Fruit fly (Drosophila melanogaster) whole organism, embryonic: Measurements from ENCODE around the gene sp3.

ENCODE experiments used
- CG11456 ChIP-seq: fragments of 200-800 bp; sonication (Bioruptor generic); IDR thresholded peaks from 3 replicates; pipeline ENCODE4 v1.3.6; 2022; ENCODE audit warnings: missing biosample characterization, missing genetic modification characterization
- CG12155 ChIP-seq: fragments of 200-800 bp; sonication (Bioruptor generic); optimal IDR thresholded peaks from 3 replicates; lab custom pipeline; 2016; ENCODE audit warnings: missing biosample characterization, missing genetic modification characterization
- CG13624 ChIP-seq: fragments of 200-800 bp; sonication (Bioruptor generic); optimal IDR thresholded peaks from 2 replicates; lab custom pipeline; 2016; ENCODE audit warnings: missing biosample characterization, missing genetic modification characterization
- CG14860 ChIP-seq: fragments of 200-800 bp; sonication (Bioruptor generic); IDR thresholded peaks from 3 replicates; pipeline ENCODE4 v1.3.6; 2022; ENCODE audit warnings: missing biosample characterization, missing genetic modification characterization; ENCODE audit not compliant: partially characterized antibody
- CG15269 ChIP-seq: fragments of 200-800 bp; sonication (Bioruptor generic); optimal IDR thresholded peaks from 2 replicates; lab custom pipeline; 2018; ENCODE audit warnings: missing biosample characterization, mild to moderate bottlenecking, missing genetic modification characterization, moderate library complexity
- CG15479 ChIP-seq: fragments of 200-800 bp; sonication (Bioruptor generic); optimal IDR thresholded peaks from 3 replicates; lab custom pipeline; 2019; ENCODE audit warnings: missing biosample characterization, mild to moderate bottlenecking, missing genetic modification characterization, moderate library complexity
- CG1603 ChIP-seq: fragments of 200-800 bp; sonication (Bioruptor generic); optimal IDR thresholded peaks from 2 replicates; lab custom pipeline; 2019; ENCODE audit warnings: missing biosample characterization, mild to moderate bottlenecking, missing genetic modification characterization, moderate library complexity
- CG1792 ChIP-seq: fragments of 200-800 bp; sonication (Bioruptor generic); optimal IDR thresholded peaks from 2 replicates; lab custom pipeline; 2016; ENCODE audit warnings: missing biosample characterization, missing genetic modification characterization
- CG18764 ChIP-seq: fragments of 200-800 bp; sonication (Bioruptor generic); optimal IDR thresholded peaks from 3 replicates; lab custom pipeline; 2016; ENCODE audit warnings: missing biosample characterization, missing genetic modification characterization
- CG4707 ChIP-seq: fragments of 200-800 bp; sonication (Bioruptor generic); optimal IDR thresholded peaks from 2 replicates; lab custom pipeline; 2018; ENCODE audit warnings: missing biosample characterization, mild to moderate bottlenecking, missing genetic modification characterization, moderate library complexity
- CG6654 ChIP-seq: fragments of 200-800 bp; sonication (Bioruptor generic); optimal IDR thresholded peaks from 2 replicates; lab custom pipeline; 2017; ENCODE audit warnings: missing biosample characterization, mild to moderate bottlenecking, missing genetic modification characterization
- CG7271 ChIP-seq: fragments of 200-800 bp; sonication (Bioruptor generic); optimal IDR thresholded peaks from 2 replicates; lab custom pipeline; 2018; ENCODE audit warnings: missing biosample characterization, mild to moderate bottlenecking, missing genetic modification characterization, moderate library complexity
- CG7357 ChIP-seq: fragments of 200-800 bp; sonication (Bioruptor generic); IDR thresholded peaks from 3 replicates; pipeline ENCODE4 v1.3.6; 2022; ENCODE audit warnings: missing biosample characterization, missing genetic modification characterization
- CG8359 ChIP-seq: fragments of 200-800 bp; sonication (Bioruptor generic); optimal IDR thresholded peaks from 2 replicates; lab custom pipeline; 2017; ENCODE audit warnings: missing biosample characterization, mild to moderate bottlenecking, missing genetic modification characterization, borderline replicate concordance
- CG8765 ChIP-seq: fragments of 200-800 bp; sonication (Bioruptor generic); IDR thresholded peaks from 2 replicates; pipeline ENCODE4 v1.3.6; 2022; ENCODE audit warnings: missing biosample characterization, missing genetic modification characterization
- CG8924 ChIP-seq: fragments of 200-800 bp; optimal IDR thresholded peaks from 3 replicates; lab custom pipeline; 2019; ENCODE audit warnings: missing biosample characterization, mild to moderate bottlenecking, missing genetic modification characterization, moderate library complexity
- Dad ChIP-seq: fragments of 200-800 bp; sonication (Bioruptor generic); optimal IDR thresholded peaks from 3 replicates; lab custom pipeline; 2016; ENCODE audit warnings: missing biosample characterization, missing genetic modification characterization
- E2f1 ChIP-seq: fragments of 200-800 bp; sonication (Bioruptor generic); IDR thresholded peaks from 2 replicates; pipeline ENCODE4 v1.3.6; 2022; ENCODE audit warnings: missing biosample characterization, missing genetic modification characterization
- Fer1 ChIP-seq: fragments of 200-800 bp; sonication (Bioruptor generic); optimal IDR thresholded peaks from 2 replicates; lab custom pipeline; 2017; ENCODE audit warnings: missing biosample characterization, mild to moderate bottlenecking, missing genetic modification characterization
- H2.0 ChIP-seq: fragments of 200-800 bp; sonication (Bioruptor generic); IDR thresholded peaks from 2 replicates; pipeline ENCODE4 v1.3.6; 2022; ENCODE audit warnings: missing biosample characterization, missing genetic modification characterization
- Hr78 ChIP-seq, 2 experiments: fragments of 200-800 bp in 1 of 2; fragments of >200 bp in 1 of 2; sonication (Bioruptor generic) in 1 of 2; optimal IDR thresholded peaks; 2 replicates each; lab custom pipeline; 2017 to 2019; ENCODE audit warnings: missing biosample characterization in 2 of 2, missing genetic modification characterization in 2 of 2, mild to moderate bottlenecking in 1 of 2, moderate library complexity in 1 of 2
- Lpt ChIP-seq: fragments of >200 bp; optimal IDR thresholded peaks from 2 replicates; lab custom pipeline; 2018; ENCODE audit warnings: missing biosample characterization, missing genetic modification characterization
- Nf-YA ChIP-seq: fragments of 200-800 bp; sonication (Bioruptor generic); IDR thresholded peaks from 2 replicates; pipeline ENCODE4 v1.3.6; 2022; ENCODE audit warnings: missing biosample characterization, missing genetic modification characterization
- Oli ChIP-seq: fragments of 200-800 bp; sonication (Bioruptor generic); optimal IDR thresholded peaks from 2 replicates; lab custom pipeline; 2018; ENCODE audit warnings: missing biosample characterization, mild to moderate bottlenecking, missing genetic modification characterization, moderate library complexity
- Opbp ChIP-seq: fragments of 200-800 bp; sonication (Bioruptor generic); IDR thresholded peaks from 3 replicates; pipeline ENCODE4 v1.3.6; 2022; ENCODE audit warnings: missing biosample characterization, missing genetic modification characterization; ENCODE audit not compliant: partially characterized antibody
- PHDP ChIP-seq: fragments of 200-800 bp; sonication (Bioruptor generic); optimal IDR thresholded peaks from 3 replicates; lab custom pipeline; 2018; ENCODE audit warnings: missing biosample characterization, mild to moderate bottlenecking, missing genetic modification characterization, moderate library complexity
- Ravus ChIP-seq: fragments of 200-800 bp; sonication (Bioruptor generic); IDR thresholded peaks from 2 replicates; pipeline ENCODE4 v1.3.6; 2022; ENCODE audit warnings: missing biosample characterization, missing genetic modification characterization
- az2 ChIP-seq: fragments of 200-800 bp; sonication (Bioruptor generic); optimal IDR thresholded peaks from 3 replicates; lab custom pipeline; 2016; ENCODE audit warnings: missing biosample characterization, missing genetic modification characterization
- chn ChIP-seq: fragments of 200-800 bp; sonication (Bioruptor generic); optimal IDR thresholded peaks from 2 replicates; lab custom pipeline; 2016; ENCODE audit warnings: missing biosample characterization, missing genetic modification characterization
- dysf ChIP-seq: fragments of 200-800 bp; sonication (Bioruptor generic); IDR thresholded peaks from 3 replicates; pipeline ENCODE4 v1.3.6; 2022; ENCODE audit warnings: missing biosample characterization, missing genetic modification characterization
- ftz-f1 ChIP-seq: fragments of 200-800 bp; sonication (Bioruptor generic); optimal IDR thresholded peaks from 2 replicates; lab custom pipeline; 2016; ENCODE audit warnings: missing biosample characterization, missing genetic modification characterization
- gem ChIP-seq: fragments of 200-800 bp; sonication (Bioruptor generic); optimal IDR thresholded peaks from 2 replicates; lab custom pipeline; 2019; ENCODE audit warnings: missing biosample characterization, mild to moderate bottlenecking, missing genetic modification characterization, moderate library complexity
- grau ChIP-seq: fragments of 200-800 bp; optimal IDR thresholded peaks from 3 replicates; lab custom pipeline; 2019; ENCODE audit warnings: missing biosample characterization, mild to moderate bottlenecking, missing genetic modification characterization, moderate library complexity
- gro ChIP-seq: fragments of 200-800 bp; sonication (Bioruptor generic); optimal IDR thresholded peaks from 2 replicates; lab custom pipeline; 2016; ENCODE audit warnings: missing biosample characterization, missing genetic modification characterization
- gt ChIP-seq: fragments of 200-800 bp; sonication (Bioruptor generic); IDR thresholded peaks from 2 replicates; pipeline ENCODE4 v1.3.6; 2022; ENCODE audit warnings: missing biosample characterization, missing genetic modification characterization
- ind ChIP-seq: fragments of 200-800 bp; sonication (Bioruptor generic); optimal IDR thresholded peaks from 3 replicates; lab custom pipeline; 2016; ENCODE audit warnings: missing biosample characterization, missing genetic modification characterization
- kay ChIP-seq: fragments of 200-800 bp; sonication (Bioruptor generic); optimal IDR thresholded peaks from 2 replicates; lab custom pipeline; 2016; ENCODE audit warnings: missing biosample characterization, missing genetic modification characterization
- lbe ChIP-seq: fragments of 200-800 bp; sonication (Bioruptor generic); optimal IDR thresholded peaks from 2 replicates; lab custom pipeline; 2016; ENCODE audit warnings: missing biosample characterization, mild to moderate bottlenecking, missing genetic modification characterization
- lola ChIP-seq, 3 experiments: fragments of >200 bp in 2 of 3; fragments of 200-800 bp in 1 of 3; sonication (Bioruptor generic) in 1 of 3; optimal IDR thresholded peaks; 2 replicates each; lab custom pipeline; 2017 to 2019; ENCODE audit warnings: missing biosample characterization in 3 of 3, missing genetic modification characterization in 3 of 3, mild to moderate bottlenecking in 1 of 3, moderate library complexity in 1 of 3
- lov ChIP-seq, 2 experiments: fragments of 200-800 bp in 1 of 2; fragments of >200 bp in 1 of 2; sonication (Bioruptor generic) in 1 of 2; IDR thresholded peaks in 1 of 2; optimal IDR thresholded peaks in 1 of 2; 2 replicates in 1 of 2; 3 replicates in 1 of 2; pipeline versions ENCODE4 v1.3.6 to Lab custom; 2017 to 2022; ENCODE audit warnings: missing biosample characterization in 1 of 2, missing genetic modification characterization in 1 of 2
- mirr ChIP-seq: fragments of 200-800 bp; sonication (Bioruptor generic); optimal IDR thresholded peaks from 3 replicates; lab custom pipeline; 2018; ENCODE audit warnings: missing biosample characterization, mild to moderate bottlenecking, missing genetic modification characterization
- otp ChIP-seq: fragments of 200-800 bp; sonication (Bioruptor generic); IDR thresholded peaks from 3 replicates; pipeline ENCODE4, ENCODE4 v1.3.6; 2022; ENCODE audit warnings: missing biosample characterization, missing genetic modification characterization
- pb ChIP-seq: fragments of 200-800 bp; sonication (Bioruptor generic); optimal IDR thresholded peaks from 3 replicates; lab custom pipeline; 2016; ENCODE audit warnings: missing biosample characterization, missing genetic modification characterization
- pum ChIP-seq: fragments of 200-800 bp; sonication (Bioruptor generic); optimal IDR thresholded peaks from 2 replicates; lab custom pipeline; 2016; ENCODE audit warnings: missing biosample characterization, missing genetic modification characterization
- sens-2 ChIP-seq: fragments of 200-800 bp; sonication (Bioruptor generic); IDR thresholded peaks from 2 replicates; pipeline ENCODE4 v1.3.6; 2022; ENCODE audit warnings: missing biosample characterization, missing genetic modification characterization
- sima ChIP-seq: fragments of 200-800 bp; sonication (Bioruptor generic); optimal IDR thresholded peaks from 2 replicates; lab custom pipeline; 2016; ENCODE audit warnings: missing biosample characterization, missing genetic modification characterization
- sna ChIP-seq: fragments of 200-800 bp; sonication (Bioruptor generic); IDR thresholded peaks from 2 replicates; pipeline ENCODE4 v1.3.6; 2022; ENCODE audit warnings: missing biosample characterization, missing genetic modification characterization; ENCODE audit not compliant: partially characterized antibody
- vfl ChIP-seq: fragments of 200-800 bp; sonication (Bioruptor generic); optimal IDR thresholded peaks from 2 replicates; lab custom pipeline; 2016; ENCODE audit warnings: missing biosample characterization, missing genetic modification characterization
- vvl ChIP-seq: fragments of 200-800 bp; sonication (Bioruptor generic); IDR thresholded peaks from 2 replicates; pipeline ENCODE4 v1.3.6; 2022; ENCODE audit warnings: missing biosample characterization, missing genetic modification characterization
- zfh1 ChIP-seq: fragments of 200-800 bp; sonication (Bioruptor generic); IDR thresholded peaks from 3 replicates; pipeline ENCODE4 v1.3.6; 2022; ENCODE audit warnings: missing biosample characterization, missing genetic modification characterization

The sp3 gene

DNA sequence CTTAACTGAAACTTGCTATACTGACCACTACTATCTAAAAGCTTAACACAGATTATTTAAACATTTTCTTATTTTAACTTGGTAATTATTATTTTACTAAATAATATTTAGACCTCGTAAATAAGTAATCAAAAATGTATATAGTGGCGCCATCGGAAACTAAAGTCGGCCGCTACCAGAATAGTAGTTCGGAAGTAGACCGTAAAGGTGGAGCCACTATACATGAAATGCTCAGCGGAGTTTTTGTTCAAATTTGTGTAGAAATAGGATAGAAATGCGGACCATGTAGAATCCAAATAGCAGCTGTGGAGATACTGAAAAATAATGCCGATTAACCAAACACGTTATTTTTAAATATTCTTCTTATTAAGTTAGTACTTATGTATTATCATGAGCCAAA, 545 bp upstream of the sp3 start (continued):
- TF ChIP-seq CG13624 (GFP tag; lab: Kevin White, UChicago) (peak; percentile 97), CG1603 (tag; lab: Kevin White, UChicago) (peak; percentile 97), otp (GFP tag; lab: Robert Waterston, UW) (peak; percentile 99), lola (GFP tag; optimal IDR thresholded peaks at IDR 0.05; lab: Kevin White, UChicago) (peak in 1 of 3 experiments; percentile 90), CG8765 (GFP tag; lab: Robert Waterston, UW) (peak; percentile 96), CG18764 (GFP tag; lab: Kevin White, UChicago) (peak; percentile 98), Opbp (GFP tag; lab: Robert Waterston, UW) (peak; percentile 29; the same call in 1 of the 3 replicates), sens-2 (peak; percentile 99), mirr (GFP tag; lab: Kevin White, UChicago) (peak; percentile 99), CG6654 (peak; percentile 93), CG15269 (peak; percentile 97), Dad (GFP tag; lab: Kevin White, UChicago) (peak; percentile 98), kay (GFP tag; lab: Kevin White, UChicago) (peak; percentile 94), CG12155 (GFP tag; lab: Kevin White, UChicago) (peak; percentile 96), vvl (peak; percentile 99), gro (GFP tag; lab: Kevin White, UChicago) (peak; percentile 95), pum (peak; percentile 97), CG7357 (peak; percentile 90), Ravus (peak; percentile 91), ind (GFP tag; lab: Kevin White, UChicago) (peak; percentile 97), Hr78 (GFP tag; optimal IDR thresholded peaks at IDR 0.05; lab: Kevin White, UChicago) (peak in 1 of 2 experiments; percentile 10), CG4707 (GFP tag; lab: Kevin White, UChicago) (peak; percentile 98), PHDP (tag; lab: Kevin White, UChicago) (peak; percentile 98), E2f1 (GFP tag; lab: Robert Waterston, UW) (peak; percentile 98), pb (GFP tag; lab: Kevin White, UChicago) (peak; percentile 97), vfl (peak; percentile 95), CG8359 (GFP tag; lab: Kevin White, UChicago) (peak; percentile 94), sna (GFP tag; lab: Robert Waterston, UW) (no peak), CG7271 (tag; lab: Kevin White, UChicago) (peak; percentile 99), gem (tag; lab: Kevin White, UChicago) (peak; percentile 96), CG8924 (tag; lab: Kevin White, UChicago) (peak; percentile 86), grau (tag; lab: Kevin White, UChicago) (peak; percentile 96), Fer1 (peak; percentile 98), Nf-YA (GFP tag; lab: Robert Waterston, UW) (peak; percentile 97), az2 (GFP tag; lab: Kevin White, UChicago) (peak; percentile 99), H2.0 (peak; percentile 99), zfh1 (GFP tag; lab: Robert Waterston, UW) (peak; percentile 100), lov (optimal IDR thresholded peaks at IDR 0.05; lab: Kevin White, UChicago) (no peak), lov (GFP tag; IDR thresholded peaks at IDR 0.05; lab: Robert Waterston, UW) (peak; percentile 100), Lpt (no peak), CG15479 (peak; percentile 36), sima (peak; percentile 95), CG14860 (GFP tag; lab: Robert Waterston, UW) (no peak), Oli (tag; lab: Kevin White, UChicago) (peak; percentile 96), chn (GFP tag; lab: Kevin White, UChicago) (peak; percentile 98), gt (GFP tag; lab: Robert Waterston, UW) (peak; percentile 97), CG11456 (GFP tag; lab: Robert Waterston, UW) (peak; percentile 100), lbe (GFP tag; lab: Kevin White, UChicago) (peak; percentile 88), dysf (GFP tag; lab: Robert Waterston, UW) (peak; percentile 98), ftz-f1 (GFP tag; lab: Kevin White, UChicago) (peak; percentile 84), CG1792 (peak; percentile 95)
